Fruit fly (Drosophila melanogaster) whole organism, embryonic: ENCODE measurements around the gene CG5758.

Experiments
- Ada2b ChIP-seq: fragments of 200-800 bp; sonication (Bioruptor generic); IDR thresholded peaks from 2 replicates; pipeline ENCODE4 v1.3.6; 2022; ENCODE audit warnings: missing biosample characterization, missing genetic modification characterization
- BEAF-32 ChIP-seq: fragments of 200-800 bp; sonication (Bioruptor generic); optimal IDR thresholded peaks from 3 replicates; lab custom pipeline; 2017; ENCODE audit warnings: missing biosample characterization, missing genetic modification characterization, mild to moderate bottlenecking, moderate library complexity, missing genetic modification reagents
- CG10959 ChIP-seq: fragments of 200-800 bp; sonication (Bioruptor generic); IDR thresholded peaks from 2 replicates; pipeline ENCODE4 v1.3.6; 2022; ENCODE audit warnings: missing biosample characterization, missing genetic modification characterization
- CG12659 ChIP-seq: fragments of 200-800 bp; sonication (Bioruptor generic); optimal IDR thresholded peaks from 3 replicates; lab custom pipeline; 2017; ENCODE audit warnings: mild to moderate bottlenecking, missing biosample characterization, missing genetic modification reagents, missing genetic modification characterization
- CG13287 ChIP-seq: fragments of 200-800 bp; sonication (Bioruptor generic); IDR thresholded peaks from 2 replicates; pipeline ENCODE4 v1.3.6; 2022; ENCODE audit warnings: missing biosample characterization, missing genetic modification characterization; ENCODE audit not compliant: partially characterized antibody
- CG14014 ChIP-seq: fragments of 200-800 bp; sonication (Bioruptor generic); IDR thresholded peaks from 2 replicates; pipeline ENCODE4 v1.3.6; 2022; ENCODE audit warnings: missing biosample characterization, missing genetic modification characterization
- CG14667 ChIP-seq: fragments of 200-800 bp; sonication (Bioruptor generic); IDR thresholded peaks from 2 replicates; pipeline ENCODE4 v1.3.6; 2022; ENCODE audit warnings: missing biosample characterization, missing genetic modification characterization
- CG1647 ChIP-seq: fragments of 200-800 bp; sonication (Bioruptor generic); optimal IDR thresholded peaks from 3 replicates; lab custom pipeline; 2016; ENCODE audit warnings: missing biosample characterization, missing genetic modification characterization
- CG16779 ChIP-seq: fragments of 200-800 bp; sonication (Bioruptor generic); IDR thresholded peaks from 2 replicates; pipeline ENCODE4 v1.3.6; 2022; ENCODE audit warnings: missing biosample characterization, missing genetic modification characterization
- CG17802 ChIP-seq: fragments of 200-800 bp; sonication (Bioruptor generic); optimal IDR thresholded peaks from 2 replicates; lab custom pipeline; 2018; ENCODE audit warnings: missing biosample characterization, mild to moderate bottlenecking, missing genetic modification characterization, moderate library complexity
- CG31388 ChIP-seq: fragments of 200-800 bp; sonication (Bioruptor generic); optimal IDR thresholded peaks from 2 replicates; lab custom pipeline; 2016; ENCODE audit warnings: missing biosample characterization, missing genetic modification characterization
- CG32532 ChIP-seq: fragments of 200-800 bp; sonication (Bioruptor generic); IDR thresholded peaks from 2 replicates; pipeline ENCODE4 v1.3.6; 2022; ENCODE audit warnings: missing biosample characterization, missing genetic modification characterization
- CG32767 ChIP-seq: fragments of 200-800 bp; sonication (Bioruptor generic); IDR thresholded peaks from 2 replicates; pipeline ENCODE4 v1.3.6; 2022; ENCODE audit warnings: missing biosample characterization, missing genetic modification characterization
- CG3281 ChIP-seq: fragments of 200-800 bp; sonication (Bioruptor generic); optimal IDR thresholded peaks from 3 replicates; lab custom pipeline; 2017; ENCODE audit warnings: missing biosample characterization, mild to moderate bottlenecking, missing genetic modification characterization
- CG34422 ChIP-seq: fragments of 200-800 bp; sonication (Bioruptor generic); IDR thresholded peaks from 3 replicates; pipeline ENCODE4 v1.3.6; 2022; ENCODE audit warnings: missing biosample characterization, missing genetic modification characterization
- CG4424 ChIP-seq: fragments of 200-800 bp; sonication (Bioruptor generic); optimal IDR thresholded peaks from 3 replicates; lab custom pipeline; 2016; ENCODE audit warnings: missing biosample characterization, missing genetic modification characterization
- CG4707 ChIP-seq: fragments of 200-800 bp; sonication (Bioruptor generic); optimal IDR thresholded peaks from 2 replicates; lab custom pipeline; 2018; ENCODE audit warnings: missing biosample characterization, mild to moderate bottlenecking, missing genetic modification characterization, moderate library complexity
- CG5180 ChIP-seq: fragments of 200-800 bp; sonication (Bioruptor generic); optimal IDR thresholded peaks from 3 replicates; lab custom pipeline; 2017; ENCODE audit warnings: missing biosample characterization, missing genetic modification characterization, mild to moderate bottlenecking, moderate library complexity, missing genetic modification reagents
- CG5245 ChIP-seq: fragments of 200-800 bp; sonication (Bioruptor generic); optimal IDR thresholded peaks from 3 replicates; lab custom pipeline; 2016; ENCODE audit warnings: missing biosample characterization, missing genetic modification characterization
- CG8924 ChIP-seq: fragments of 200-800 bp; optimal IDR thresholded peaks from 3 replicates; lab custom pipeline; 2019; ENCODE audit warnings: missing biosample characterization, mild to moderate bottlenecking, missing genetic modification characterization, moderate library complexity
- CHES-1-like ChIP-seq: fragments of 200-800 bp; sonication (Bioruptor generic); optimal IDR thresholded peaks from 2 replicates; lab custom pipeline; 2016; ENCODE audit warnings: missing biosample characterization, missing genetic modification characterization
- Dip2 ChIP-seq: fragments of 200-800 bp; sonication (Bioruptor generic); IDR thresholded peaks from 2 replicates; pipeline ENCODE4 v1.3.6; 2022; ENCODE audit warnings: missing biosample characterization, missing genetic modification characterization
- Doc3 ChIP-seq: fragments of 200-800 bp; sonication (Bioruptor generic); IDR thresholded peaks from 3 replicates; pipeline ENCODE4 v1.3.6; 2022; ENCODE audit warnings: missing biosample characterization, missing genetic modification characterization; ENCODE audit not compliant: partially characterized antibody
- Fer2 ChIP-seq: fragments of 200-800 bp; sonication (Bioruptor generic); optimal IDR thresholded peaks from 2 replicates; lab custom pipeline; 2018; ENCODE audit warnings: missing biosample characterization, mild to moderate bottlenecking, missing genetic modification characterization, moderate library complexity
- Hr3 ChIP-seq: fragments of 200-800 bp; sonication (Bioruptor generic); optimal IDR thresholded peaks from 3 replicates; lab custom pipeline; 2016; ENCODE audit warnings: missing biosample characterization, missing genetic modification characterization
- Hr51 ChIP-seq, 2 experiments: fragments of 200-800 bp; sonication (Bioruptor generic); optimal IDR thresholded peaks; 2 replicates in 1 of 2; 3 replicates in 1 of 2; lab custom pipeline; 2016 to 2018; ENCODE audit warnings: missing biosample characterization in 2 of 2, missing genetic modification characterization in 2 of 2, mild to moderate bottlenecking in 1 of 2, moderate library complexity in 1 of 2
- Optix ChIP-seq: fragments of 200-800 bp; sonication (Bioruptor generic); IDR thresholded peaks from 3 replicates; pipeline ENCODE4 v1.3.6; 2022; ENCODE audit warnings: missing biosample characterization, missing genetic modification characterization
- Rx ChIP-seq: fragments of 200-800 bp; sonication (Bioruptor generic); IDR thresholded peaks from 2 replicates; pipeline ENCODE4 v1.3.6; 2022; ENCODE audit warnings: missing biosample characterization, missing genetic modification characterization
- Sin3A ChIP-seq: fragments of >200 bp; optimal IDR thresholded peaks from 2 replicates; lab custom pipeline; 2018
- Xbp1 ChIP-seq: fragments of 200-800 bp; sonication (Bioruptor generic); optimal IDR thresholded peaks from 3 replicates; lab custom pipeline; 2016; ENCODE audit warnings: missing biosample characterization, mild to moderate bottlenecking, missing genetic modification characterization
- bsh ChIP-seq, 2 experiments: fragments of 200-800 bp; sonication (Bioruptor generic); optimal IDR thresholded peaks; 2 replicates each; lab custom pipeline; 2017 to 2018; ENCODE audit warnings: mild to moderate bottlenecking in 2 of 2, missing biosample characterization in 2 of 2, missing genetic modification characterization in 2 of 2, moderate library complexity in 1 of 2
- btn ChIP-seq: fragments of 200-800 bp; sonication (Bioruptor generic); optimal IDR thresholded peaks from 2 replicates; lab custom pipeline; 2016; ENCODE audit warnings: missing biosample characterization, missing genetic modification characterization
- cwo ChIP-seq: fragments of 200-800 bp; sonication (Bioruptor generic); optimal IDR thresholded peaks from 3 replicates; lab custom pipeline; 2017; ENCODE audit warnings: missing biosample characterization, missing genetic modification characterization, mild to moderate bottlenecking, moderate library complexity, missing genetic modification reagents
- disco-r ChIP-seq: fragments of 200-800 bp; sonication (Bioruptor generic); optimal IDR thresholded peaks from 2 replicates; lab custom pipeline; 2016; ENCODE audit warnings: missing biosample characterization, missing genetic modification characterization
- eve ChIP-seq, 2 experiments: fragments of >200 bp; optimal IDR thresholded peaks; 2 replicates each; lab custom pipeline; 2017; ENCODE audit warnings: missing biosample characterization in 2 of 2, missing genetic modification characterization in 2 of 2
- fd3F ChIP-seq: fragments of 200-800 bp; sonication (Bioruptor generic); optimal IDR thresholded peaks from 2 replicates; lab custom pipeline; 2018; ENCODE audit warnings: missing biosample characterization, mild to moderate bottlenecking, missing genetic modification characterization, moderate library complexity
- ftz-f1 ChIP-seq: fragments of 200-800 bp; sonication (Bioruptor generic); optimal IDR thresholded peaks from 2 replicates; lab custom pipeline; 2016; ENCODE audit warnings: missing biosample characterization, missing genetic modification characterization
- gce ChIP-seq: fragments of 200-800 bp; sonication (Bioruptor generic); IDR thresholded peaks from 3 replicates; pipeline ENCODE4 v1.3.6; 2022; ENCODE audit warnings: missing biosample characterization, missing genetic modification characterization
- hb ChIP-seq: fragments of 200-800 bp; sonication (Bioruptor generic); IDR thresholded peaks from 3 replicates; pipeline ENCODE4 v1.3.6; 2022; ENCODE audit warnings: missing biosample characterization, missing genetic modification characterization; ENCODE audit not compliant: partially characterized antibody
- jumu ChIP-seq: fragments of 200-800 bp; sonication (Bioruptor generic); optimal IDR thresholded peaks from 3 replicates; lab custom pipeline; 2016; ENCODE audit warnings: missing biosample characterization, missing genetic modification characterization
- klu ChIP-seq: fragments of 200-800 bp; sonication (Bioruptor generic); IDR thresholded peaks from 2 replicates; pipeline ENCODE4 v1.3.6; 2022; ENCODE audit warnings: missing biosample characterization, missing genetic modification characterization
- lbe ChIP-seq: fragments of 200-800 bp; sonication (Bioruptor generic); optimal IDR thresholded peaks from 2 replicates; lab custom pipeline; 2016; ENCODE audit warnings: missing biosample characterization, mild to moderate bottlenecking, missing genetic modification characterization
- p53 ChIP-seq: fragments of 200-800 bp; sonication (Bioruptor generic); optimal IDR thresholded peaks from 2 replicates; lab custom pipeline; 2016; ENCODE audit warnings: missing biosample characterization, missing genetic modification characterization
- pb ChIP-seq: fragments of 200-800 bp; sonication (Bioruptor generic); optimal IDR thresholded peaks from 3 replicates; lab custom pipeline; 2016; ENCODE audit warnings: missing biosample characterization, missing genetic modification characterization
- psq ChIP-seq: fragments of 200-800 bp; sonication (Bioruptor generic); optimal IDR thresholded peaks from 2 replicates; lab custom pipeline; 2017; ENCODE audit warnings: missing biosample characterization, missing genetic modification characterization
- sisA ChIP-seq: fragments of 200-800 bp; sonication (Bioruptor generic); IDR thresholded peaks from 2 replicates; pipeline ENCODE4 v1.3.6; 2022; ENCODE audit warnings: missing biosample characterization, missing genetic modification characterization
- sob ChIP-seq: fragments of 200-800 bp; sonication (Bioruptor generic); IDR thresholded peaks from 2 replicates; pipeline ENCODE4 v1.3.6; 2022; ENCODE audit warnings: missing biosample characterization, missing genetic modification characterization
- ssp ChIP-seq: fragments of 200-800 bp; sonication (Bioruptor generic); IDR thresholded peaks from 2 replicates; pipeline ENCODE4 v1.3.6; 2022; ENCODE audit warnings: missing biosample characterization, missing genetic modification characterization
- toy ChIP-seq: fragments of 200-800 bp; sonication (Bioruptor generic); IDR thresholded peaks from 2 replicates; pipeline ENCODE4 v1.3.6; 2022; ENCODE audit warnings: missing biosample characterization, missing genetic modification characterization
- wor ChIP-seq: fragments of 200-800 bp; sonication (Bioruptor generic); IDR thresholded peaks from 2 replicates; pipeline ENCODE4 v1.3.6; 2022; ENCODE audit warnings: missing biosample characterization, missing genetic modification characterization

CG5758 gene

dm6 chr2L:18148552-18149219 is 28.9 kb downstream of the CG5758 start:
- TF ChIP-seq CG4707 (peak; percentile 69), ftz-f1 (GFP tag; lab: Kevin White, UChicago) (peak; percentile 67), Fer2 (tag; lab: Kevin White, UChicago) (peak; percentile 20), CG14667 (no peak), CG12659 (peak; percentile 65), wor (no peak), bsh (GFP tag; optimal IDR thresholded peaks at IDR 0.05; lab: Kevin White, UChicago) (peak in 1 of 2 experiments; percentile 82), sob (GFP tag; lab: Robert Waterston, UW) (peak; percentile 66; the same call in 1 of the 2 replicates), pb (peak; percentile 10), eve (GFP tag; optimal IDR thresholded peaks at IDR 0.05; lab: Kevin White, UChicago) (peak in 1 of 2 experiments; percentile 64), CG3281 (peak; percentile 69), ssp (GFP tag; lab: Robert Waterston, UW) (no peak), CG34422 (GFP tag; lab: Robert Waterston, UW) (no peak), CG17802 (tag; lab: Kevin White, UChicago) (peak; percentile 25), cwo (peak; percentile 90), BEAF-32 (GFP tag; lab: Kevin White, UChicago) (no peak), Doc3 (GFP tag; lab: Robert Waterston, UW) (no peak), CG13287 (GFP tag; lab: Robert Waterston, UW) (no peak), jumu (GFP tag; lab: Kevin White, UChicago) (no peak), CG8924 (tag; lab: Kevin White, UChicago) (peak; percentile 11), CG5245 (GFP tag; lab: Kevin White, UChicago) (no peak), Xbp1 (GFP tag; lab: Kevin White, UChicago) (no peak), CG14014 (GFP tag; lab: Robert Waterston, UW) (peak; percentile 70; the same call in 1 of the 2 replicates), klu (GFP tag; lab: Robert Waterston, UW) (no peak), lbe (no peak), CG31388 (GFP tag; lab: Kevin White, UChicago) (no peak), sisA (no peak), CG5180 (peak; percentile 64), CG4424 (GFP tag; lab: Kevin White, UChicago) (peak; percentile 36), psq (peak; percentile 31), CG32532 (GFP tag; lab: Robert Waterston, UW) (peak; percentile 30; the same call in 1 of the 2 replicates), hb (GFP tag; lab: Robert Waterston, UW) (no peak), Ada2b (GFP tag; lab: Robert Waterston, UW) (no peak), disco-r (peak; percentile 34), toy (GFP tag; lab: Robert Waterston, UW) (peak; percentile 23; the same call in 1 of the 2 replicates), Dip2 (GFP tag; lab: Robert Waterston, UW) (no peak), CG10959 (0 out of 2 replicates have a peak, but pooled peaks have one; percentile 38), p53 (GFP tag; lab: Kevin White, UChicago) (no peak), Rx (GFP tag; lab: Robert Waterston, UW) (no peak), btn (GFP tag; lab: Kevin White, UChicago) (no peak), Sin3A (lab: Kevin White, UChicago) (no peak), CG1647 (GFP tag; lab: Kevin White, UChicago) (peak; percentile 20), CG16779 (GFP tag; lab: Robert Waterston, UW) (peak; percentile 43; the same call in 1 of the 2 replicates), Hr3 (GFP tag; lab: Kevin White, UChicago) (no peak), CG32767 (GFP tag; lab: Robert Waterston, UW) (peak; percentile 45; the same call in 1 of the 2 replicates), CHES-1-like (GFP tag; lab: Kevin White, UChicago) (peak; percentile 67), Optix (GFP tag; lab: Robert Waterston, UW) (peak; percentile 41; the same call in 1 of the 3 replicates), gce (GFP tag; lab: Robert Waterston, UW) (peak; percentile 82), fd3F (peak; percentile 22), Hr51 (GFP tag; optimal IDR thresholded peaks at IDR 0.05; lab: Kevin White, UChicago) (peak in 1 of 2 experiments; percentile 45)
